Fruit fly (Drosophila melanogaster): ENCODE data around the gene dmt.

DNA sequence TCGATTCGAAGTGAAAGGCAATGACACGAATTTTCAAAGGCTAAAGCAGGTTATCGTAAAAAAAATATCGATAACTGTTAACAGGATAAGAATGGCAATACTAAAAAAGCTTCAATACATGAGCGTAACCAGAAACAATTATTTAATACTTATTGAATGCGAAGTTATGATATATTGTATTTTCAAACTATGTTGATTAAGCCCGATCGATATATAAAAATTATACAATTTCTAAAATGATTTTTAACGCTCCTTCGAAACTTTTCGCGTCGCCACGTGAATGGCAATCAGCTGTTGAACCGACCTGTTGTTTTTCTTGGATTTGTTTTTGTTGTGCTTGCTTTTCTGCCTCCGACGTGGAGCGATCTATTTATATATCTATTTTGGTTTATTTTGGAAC, 45.2 kb downstream of the dmt start, which contains the start of the genes Alg12 and Rpt3R:
- no peak for TF ChIP-seq dm (GFP tag; optimal IDR thresholded peaks at IDR 0.05)
- no peak for TF ChIP-seq pum (GFP tag; optimal IDR thresholded peaks at IDR 0.05)
- TF ChIP-seq jigr1 (GFP tag; IDR thresholded peaks at IDR 0.05) = no peak
- no peak for TF ChIP-seq h (optimal IDR thresholded peaks at IDR 0.05)
- no peak for TF ChIP-seq CG18764 (GFP tag; optimal IDR thresholded peaks at IDR 0.05)
- TF ChIP-seq pros (GFP tag; optimal IDR thresholded peaks at IDR 0.05) = no peak
- no peak for TF ChIP-seq lbe (GFP tag; optimal IDR thresholded peaks at IDR 0.05)
- TF ChIP-seq nau (GFP tag; optimal IDR thresholded peaks at IDR 0.05) = no peak
